Worm (Caenorhabditis elegans): ENCODE data around the gene ncr-2.

Gene ncr-2

ce11 chrIII:8258045-8258444, at the start of gene ncr-2:
TSS of gene ncr-2 (plus strand) at chrIII:8258345.
- no peak for TF ChIP-seq lin-32 (GFP tag; optimal IDR thresholded peaks at IDR 0.05)
- no peak for TF ChIP-seq drap-1 (GFP tag; optimal IDR thresholded peaks at IDR 0.05)
- no peak for TF ChIP-seq hlh-1 (tag; optimal IDR thresholded peaks at IDR 0.05)
- no peak for TF ChIP-seq tbx-8 (GFP tag; optimal IDR thresholded peaks at IDR 0.05)
- no peak for TF ChIP-seq elt-1 (tag; optimal IDR thresholded peaks at IDR 0.05; ENCODE audit: borderline replicate concordance, insufficient read depth)
- no peak for TF ChIP-seq elt-3 (tag; optimal IDR thresholded peaks at IDR 0.05)
- TF ChIP-seq bed-3 (GFP tag; optimal IDR thresholded peaks at IDR 0.05) = no peak
- no peak for TF ChIP-seq zip-8 (tag; optimal IDR thresholded peaks at IDR 0.05)
- TF ChIP-seq ceh-43 (GFP tag; optimal IDR thresholded peaks at IDR 0.05) = no peak
- no peak for TF ChIP-seq ceh-83 (GFP tag; optimal IDR thresholded peaks at IDR 0.05)
- TF ChIP-seq sem-2 (GFP tag; optimal IDR thresholded peaks at IDR 0.05) = no peak
- TF ChIP-seq ham-2 (GFP tag; optimal IDR thresholded peaks at IDR 0.05) = no peak
- no peak for TF ChIP-seq ceh-39 (tag; optimal IDR thresholded peaks at IDR 0.05)
- TF ChIP-seq unc-62 (GFP tag; optimal IDR thresholded peaks at IDR 0.05) = no peak
- no peak for TF ChIP-seq snpc-4 (tag; optimal IDR thresholded peaks at IDR 0.05)
- no peak for TF ChIP-seq blmp-1 (tag; optimal IDR thresholded peaks at IDR 0.05)
- no peak for TF ChIP-seq M03D4.4 (tag; optimal IDR thresholded peaks at IDR 0.05)

ce11 chrIII:8209775-8210174, 48.4 kb upstream of the ncr-2 start, which contains the start of gene C30A5.10:
TSS of gene C30A5.10 (minus strand) at chrIII:8209875.
- no peak for TF ChIP-seq blmp-1 (tag; optimal IDR thresholded peaks at IDR 0.05)
- no peak for TF ChIP-seq nhr-76 (tag; optimal IDR thresholded peaks at IDR 0.05)
- TF ChIP-seq elt-3 (tag; optimal IDR thresholded peaks at IDR 0.05) = no peak
- no peak for TF ChIP-seq sem-2 (GFP tag; optimal IDR thresholded peaks at IDR 0.05)
- TF ChIP-seq mls-2 (tag; optimal IDR thresholded peaks at IDR 0.05) = no peak
- no peak for TF ChIP-seq mep-1 (tag; optimal IDR thresholded peaks at IDR 0.05)
- no peak for TF ChIP-seq ceh-83 (GFP tag; optimal IDR thresholded peaks at IDR 0.05)
- TF ChIP-seq drap-1 (GFP tag; optimal IDR thresholded peaks at IDR 0.05) = no peak
- no peak for TF ChIP-seq ces-1 (GFP tag; optimal IDR thresholded peaks at IDR 0.05)

DNA sequence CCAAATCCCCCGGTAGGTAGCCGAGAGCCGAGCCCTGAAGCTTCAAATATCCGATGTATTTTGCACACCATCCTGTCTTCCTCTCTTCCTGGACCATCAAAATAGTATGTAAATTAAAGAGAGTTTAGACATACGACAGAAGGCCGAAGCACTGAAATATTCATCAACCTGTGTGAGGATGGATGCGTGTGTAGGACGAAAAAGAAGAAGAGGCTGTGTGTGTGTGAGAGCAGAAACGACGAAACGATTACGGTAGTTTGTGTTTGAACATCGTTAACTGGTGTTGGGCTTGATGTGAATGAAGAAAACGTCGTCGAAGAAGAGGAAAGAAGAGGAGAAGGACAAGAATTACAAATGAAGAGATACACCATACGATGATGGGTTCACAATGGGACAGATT, 46.6 kb upstream of the ncr-2 start:
- TF ChIP-seq lsy-2 (tag; optimal IDR thresholded peaks at IDR 0.05) (no peak), ham-2 (GFP tag; optimal IDR thresholded peaks at IDR 0.05) (no peak), lin-13 (tag; optimal IDR thresholded peaks at IDR 0.05) (no peak), sptf-1 (tag; optimal IDR thresholded peaks at IDR 0.05) (no peak), tbx-8 (GFP tag; optimal IDR thresholded peaks at IDR 0.05) (no peak), mls-2 (tag; optimal IDR thresholded peaks at IDR 0.05) (no peak), unc-120 (tag; optimal IDR thresholded peaks at IDR 0.05; ENCODE audit: poor library complexity, severe bottlenecking) (no peak), blmp-1 (tag; optimal IDR thresholded peaks at IDR 0.05) (no peak)

DNA sequence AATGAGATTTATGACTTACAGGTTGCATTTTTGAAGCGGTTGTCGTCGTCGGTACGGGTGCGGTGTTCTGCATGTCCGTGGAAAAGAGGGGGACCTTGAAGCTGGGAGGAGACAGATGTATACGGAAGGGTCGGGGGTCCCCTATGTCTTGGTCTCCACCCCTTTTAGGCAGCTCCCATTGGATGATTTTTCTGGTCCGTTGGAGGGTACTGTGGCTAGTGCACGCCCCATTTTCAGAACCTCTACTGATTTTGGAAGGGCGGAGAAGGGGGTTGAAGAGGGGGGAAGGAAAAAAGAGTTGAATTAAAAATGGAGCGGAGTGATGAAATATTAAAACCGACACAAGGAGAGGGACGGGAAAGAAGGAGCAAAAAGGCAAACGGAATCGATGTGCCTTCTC, 41.9 kb upstream of the ncr-2 start, which contains the start of gene unc-86:
Gene unc-86, minus strand, starts transcription at position 113 of the 400 bp plus-strand sequence.
- TF ChIP-seq lsy-2 (tag; optimal IDR thresholded peaks at IDR 0.05) (peak; percentile 55), zip-8 (tag; optimal IDR thresholded peaks at IDR 0.05) (no peak), sptf-1 (tag; optimal IDR thresholded peaks at IDR 0.05) (no peak), ceh-83 (GFP tag; optimal IDR thresholded peaks at IDR 0.05) (no peak), ham-2 (GFP tag; optimal IDR thresholded peaks at IDR 0.05) (no peak), ceh-43 (GFP tag; optimal IDR thresholded peaks at IDR 0.05) (no peak), lin-32 (GFP tag; optimal IDR thresholded peaks at IDR 0.05) (no peak)

DNA sequence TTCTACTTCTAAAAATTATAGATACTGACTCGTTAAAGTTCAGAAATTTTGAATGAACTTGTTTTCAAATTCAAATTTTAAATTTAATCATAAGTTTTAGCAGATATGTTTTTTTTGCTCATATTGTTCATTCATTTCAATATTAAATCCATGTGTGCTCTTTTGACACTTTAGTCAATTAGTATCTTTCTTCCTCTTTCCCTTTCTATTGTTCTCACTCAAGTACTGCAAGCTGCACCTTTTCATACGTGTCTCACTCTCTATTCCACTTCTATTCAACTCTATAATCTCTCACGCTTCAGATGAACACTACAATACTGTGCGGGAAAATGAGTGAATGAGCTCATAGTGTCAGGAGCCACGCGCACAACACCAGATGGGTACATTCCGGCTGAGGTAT, 40.2 kb upstream of the ncr-2 start, which contains the start of gene C30A5.16:
Gene C30A5.16, plus strand, starts transcription at position 301 of the 400 bp plus-strand sequence.
- no peak for TF ChIP-seq tbx-8 (GFP tag; optimal IDR thresholded peaks at IDR 0.05)
- no peak for TF ChIP-seq flh-1 (GFP tag; optimal IDR thresholded peaks at IDR 0.05)
- TF ChIP-seq unc-39 (tag; optimal IDR thresholded peaks at IDR 0.05) = no peak
- TF ChIP-seq drap-1 (GFP tag; optimal IDR thresholded peaks at IDR 0.05) = no peak
- no peak for TF ChIP-seq ceh-39 (tag; optimal IDR thresholded peaks at IDR 0.05)
- TF ChIP-seq lin-32 (GFP tag; optimal IDR thresholded peaks at IDR 0.05) = no peak
- no peak for TF ChIP-seq sem-2 (GFP tag; optimal IDR thresholded peaks at IDR 0.05)
- no peak for TF ChIP-seq nhr-237 (tag; optimal IDR thresholded peaks at IDR 0.05)
- no peak for TF ChIP-seq ztf-11 (tag; optimal IDR thresholded peaks at IDR 0.05)
- TF ChIP-seq mep-1 (tag; optimal IDR thresholded peaks at IDR 0.05) = no peak
- no peak for TF ChIP-seq lin-13 (tag; optimal IDR thresholded peaks at IDR 0.05)
- TF ChIP-seq lsy-2 (tag; optimal IDR thresholded peaks at IDR 0.05) = no peak
- TF ChIP-seq nhr-2 (tag; optimal IDR thresholded peaks at IDR 0.05) = no peak
- no peak for TF ChIP-seq mls-2 (tag; optimal IDR thresholded peaks at IDR 0.05)
- no peak for TF ChIP-seq blmp-1 (tag; optimal IDR thresholded peaks at IDR 0.05)
- no peak for TF ChIP-seq unc-62 (GFP tag; optimal IDR thresholded peaks at IDR 0.05)
- no peak for TF ChIP-seq ces-1 (GFP tag; optimal IDR thresholded peaks at IDR 0.05)
- no peak for TF ChIP-seq sptf-1 (tag; optimal IDR thresholded peaks at IDR 0.05)
- no peak for TF ChIP-seq nhr-12 (tag; optimal IDR thresholded peaks at IDR 0.05)
- no peak for TF ChIP-seq ceh-83 (GFP tag; optimal IDR thresholded peaks at IDR 0.05)
